Fruit fly (Drosophila melanogaster) whole organism: Measurements from ENCODE around the gene Tsp29Fa.

Experiments
- CG8478 ChIP-seq: fragments of >200 bp; optimal IDR thresholded peaks from 2 replicates; lab custom pipeline; 2018; ENCODE audit warnings: inconsistent platforms
- Dll ChIP-seq: fragments of >200 bp; optimal IDR thresholded peaks from 2 replicates; lab custom pipeline; 2017
- EcR ChIP-seq, 2 experiments: fragments of >200 bp; optimal IDR thresholded peaks; 2 replicates each; lab custom pipeline; 2017; ENCODE audit warnings: missing biosample characterization in 2 of 2, missing genetic modification characterization in 2 of 2, missing genetic modification reagents in 2 of 2
- pan ChIP-seq: fragments of >200 bp; optimal IDR thresholded peaks from 2 replicates; lab custom pipeline; 2017
- psq ChIP-seq: fragments of >200 bp; optimal IDR thresholded peaks from 2 replicates; lab custom pipeline; 2017
- usp ChIP-seq: fragments of >200 bp; optimal IDR thresholded peaks from 2 replicates; lab custom pipeline; 2017; ENCODE audit warnings: missing biosample characterization, missing genetic modification characterization, mixed read lengths

Tsp29Fa gene

DNA sequence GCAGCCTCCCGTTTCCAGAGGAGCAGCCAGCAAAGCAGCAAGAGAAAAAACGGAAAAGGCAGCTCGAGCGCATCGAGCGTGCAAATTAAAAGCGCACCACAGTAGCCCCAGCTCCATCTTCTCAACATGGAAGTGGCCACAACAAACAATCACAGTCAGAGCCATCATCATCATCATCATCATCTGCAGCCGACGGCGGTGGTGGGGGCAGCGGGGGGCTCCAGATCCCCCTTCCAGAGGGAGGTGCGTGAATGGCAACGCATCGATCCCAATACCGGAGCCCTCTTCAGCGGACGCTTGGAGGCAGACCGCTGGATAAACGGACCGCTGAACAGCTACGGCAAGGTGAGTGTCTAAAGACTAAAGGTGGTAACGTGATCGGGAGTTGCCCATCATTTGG is 18.1 kb upstream of the Tsp29Fa start:
- TF ChIP-seq Dll (lab: Kevin White, UChicago), result peak; percentile 14
- TF ChIP-seq EcR (GFP tag; optimal IDR thresholded peaks at IDR 0.05; lab: Kevin White, UChicago), result no peak
- TF ChIP-seq pan (lab: Kevin White, UChicago), result no peak
- no peak for TF ChIP-seq CG8478 (lab: Kevin White, UChicago)

DNA sequence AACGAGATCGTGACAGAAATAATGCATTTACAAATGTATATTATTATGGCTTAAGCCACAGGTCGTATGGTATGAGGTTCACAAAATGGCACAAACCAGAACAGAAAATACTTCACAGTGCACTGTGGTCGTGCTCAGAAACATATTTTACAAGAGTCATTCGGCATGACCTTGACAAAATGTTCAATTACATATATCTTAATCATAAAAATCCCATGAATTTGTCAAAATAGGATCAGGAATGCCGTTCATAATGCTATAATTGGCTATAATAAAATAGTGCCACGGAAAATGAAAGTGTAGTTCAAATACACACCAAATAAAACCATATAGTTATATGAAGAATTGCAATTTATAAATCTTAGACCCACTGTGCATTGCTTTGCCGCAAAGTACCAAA is 14.1 kb upstream of the Tsp29Fa start:
- no peak for TF ChIP-seq Dll (lab: Kevin White, UChicago)
- TF ChIP-seq usp (GFP tag; lab: Kevin White, UChicago), result no peak
- TF ChIP-seq psq, result no peak
- no peak for TF ChIP-seq CG8478 (lab: Kevin White, UChicago)
- no peak for TF ChIP-seq pan (lab: Kevin White, UChicago)
- TF ChIP-seq EcR (GFP tag; optimal IDR thresholded peaks at IDR 0.05; lab: Kevin White, UChicago), result no peak

DNA sequence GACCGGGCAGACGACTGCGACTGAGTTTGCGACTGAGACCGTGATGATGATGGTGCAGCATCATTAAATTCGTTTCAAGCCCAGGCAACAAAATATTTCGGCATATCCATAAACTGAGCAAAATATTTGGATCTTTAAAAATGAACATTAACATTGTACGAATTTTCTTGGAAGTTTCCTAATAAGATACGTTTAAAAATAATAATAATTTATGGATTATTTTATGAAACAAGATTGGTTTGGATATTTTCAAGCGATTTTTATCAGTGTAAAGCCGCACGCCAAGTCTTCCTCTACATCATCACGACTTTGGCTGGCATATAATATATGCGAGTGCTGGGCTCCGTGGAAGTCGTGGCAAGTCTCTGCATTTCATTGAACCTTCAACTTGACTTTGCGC is 13.5 kb upstream of the Tsp29Fa start:
- TF ChIP-seq pan (lab: Kevin White, UChicago) (no peak), Dll (lab: Kevin White, UChicago) (no peak), psq (no peak), usp (GFP tag; lab: Kevin White, UChicago) (no peak), CG8478 (lab: Kevin White, UChicago) (no peak), EcR (GFP tag; optimal IDR thresholded peaks at IDR 0.05; lab: Kevin White, UChicago) (no peak)

DNA sequence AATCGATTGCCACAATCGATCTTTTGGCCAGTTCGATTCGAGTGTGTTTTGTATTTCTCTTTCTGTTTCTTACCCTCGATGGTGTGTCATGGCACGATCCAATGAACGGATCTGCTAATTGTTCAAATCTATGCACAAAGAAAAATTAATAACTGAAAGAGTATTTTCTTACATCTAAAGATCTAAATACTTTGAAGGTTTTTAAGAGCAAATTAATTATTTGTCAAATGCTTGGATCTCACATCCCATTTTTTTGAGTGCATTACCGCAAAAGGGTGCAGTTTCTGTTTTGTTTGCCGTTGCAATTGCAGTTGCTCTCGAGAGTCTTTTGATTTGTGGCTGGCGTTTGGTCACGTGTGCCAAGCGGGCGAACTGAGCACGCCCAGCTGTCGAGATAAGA is 11.8 kb upstream of the Tsp29Fa start:
- TF ChIP-seq CG8478 (lab: Kevin White, UChicago) (no peak), pan (lab: Kevin White, UChicago) (no peak)

DNA sequence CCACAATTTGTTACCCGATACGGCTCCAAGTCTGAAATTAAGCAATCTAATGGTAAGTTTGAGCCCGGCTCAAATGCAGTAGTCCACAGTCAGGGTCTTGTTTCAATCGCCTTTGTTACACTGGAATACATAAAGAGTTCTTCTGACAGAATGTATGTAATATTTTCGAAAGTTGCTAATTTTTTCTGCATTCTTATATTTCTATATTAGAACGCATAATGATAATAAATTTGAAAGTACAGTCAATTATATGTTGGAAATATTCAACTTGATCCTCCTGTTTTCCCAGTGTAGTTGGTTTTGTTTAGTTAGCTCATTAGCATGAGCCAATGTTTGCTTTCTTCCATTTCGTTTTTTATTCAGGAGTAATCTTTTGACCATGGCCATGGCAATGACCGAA is 10.4 kb upstream of the Tsp29Fa start:
- TF ChIP-seq psq (no peak), pan (lab: Kevin White, UChicago) (no peak), EcR (GFP tag; optimal IDR thresholded peaks at IDR 0.05; lab: Kevin White, UChicago) (no peak)

DNA sequence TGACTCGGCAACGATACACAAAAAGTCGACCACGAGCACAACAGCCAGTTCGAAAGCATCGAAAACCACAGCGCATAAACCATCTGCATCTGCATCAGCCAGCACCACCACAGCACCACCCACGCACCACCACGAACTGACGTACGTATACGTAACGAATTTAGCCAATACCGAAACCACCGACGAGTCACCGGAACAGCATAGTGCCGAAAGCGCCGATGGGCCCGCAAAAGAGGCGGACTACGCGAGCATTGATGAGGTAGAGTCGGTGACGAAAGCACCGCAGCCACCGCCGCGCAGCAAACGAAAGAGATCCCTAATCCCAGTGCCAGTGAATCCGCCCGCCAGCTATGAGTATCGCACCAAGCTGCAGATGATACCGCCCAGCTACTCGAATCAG is 2.6 kb upstream of the Tsp29Fa start:
- TF ChIP-seq EcR (GFP tag; optimal IDR thresholded peaks at IDR 0.05; lab: Kevin White, UChicago), result no peak
- TF ChIP-seq pan (lab: Kevin White, UChicago), result no peak
- no peak for TF ChIP-seq usp (GFP tag; lab: Kevin White, UChicago)
- no peak for TF ChIP-seq psq
- no peak for TF ChIP-seq CG8478 (lab: Kevin White, UChicago)
- TF ChIP-seq Dll (lab: Kevin White, UChicago), result no peak

DNA sequence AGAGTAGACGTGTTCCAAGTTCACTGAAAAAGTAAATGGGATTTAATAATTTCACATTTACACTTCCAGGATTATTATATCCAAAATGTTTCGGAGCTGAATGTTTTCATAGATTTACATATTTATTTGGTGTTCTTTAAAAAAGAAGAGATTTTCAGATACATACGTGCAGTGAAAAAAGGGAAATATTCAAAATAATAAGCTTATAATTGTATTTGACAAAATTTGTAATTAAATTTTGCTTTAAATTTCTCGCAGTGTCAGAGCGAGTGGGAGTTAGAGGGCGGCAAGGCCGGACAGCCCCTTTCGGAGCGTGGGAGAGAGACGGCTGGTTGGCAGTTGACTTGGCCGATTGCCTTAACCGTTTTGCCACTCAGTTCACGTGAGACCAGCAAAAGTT is 3.2 kb downstream of the Tsp29Fa start, which contains the start of gene Tsp29Fb:
Gene Tsp29Fb (plus strand): TSS at position 388 of the 400 bp plus-strand sequence.
- TF ChIP-seq CG8478 (lab: Kevin White, UChicago) (no peak), psq (no peak), EcR (GFP tag; optimal IDR thresholded peaks at IDR 0.05; lab: Kevin White, UChicago) (no peak), Dll (lab: Kevin White, UChicago) (no peak), pan (lab: Kevin White, UChicago) (no peak), usp (GFP tag; lab: Kevin White, UChicago) (no peak)

DNA sequence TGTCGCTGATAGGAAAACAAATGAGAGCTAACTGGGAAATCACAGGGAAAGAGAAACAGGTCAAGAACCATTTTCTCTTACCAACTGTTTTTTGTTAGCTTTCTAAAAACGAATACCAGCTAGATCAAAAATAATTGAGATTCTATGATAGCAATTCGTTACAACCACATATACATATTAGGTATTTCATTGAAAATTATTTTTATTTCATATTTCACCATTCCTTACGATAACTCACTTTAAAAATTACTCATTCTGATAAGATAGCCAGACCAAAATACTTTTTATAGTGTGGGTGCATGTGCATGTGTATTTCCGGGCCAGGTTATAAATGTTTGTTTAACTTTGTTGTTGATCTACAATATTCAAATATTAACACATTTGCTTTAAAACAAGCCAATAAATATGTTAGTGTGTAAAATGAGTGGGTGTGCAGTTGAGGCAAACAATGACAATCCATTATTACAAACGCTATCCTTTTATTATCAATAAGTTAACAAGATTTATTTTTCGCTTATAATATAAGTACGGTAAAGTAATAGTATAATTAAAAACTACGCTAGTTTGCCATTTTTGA is 4.2 kb downstream of the Tsp29Fa start:
- no peak for TF ChIP-seq psq
- TF ChIP-seq pan (lab: Kevin White, UChicago), result no peak
- TF ChIP-seq Dll (lab: Kevin White, UChicago), result no peak
- no peak for TF ChIP-seq usp (GFP tag; lab: Kevin White, UChicago)
- TF ChIP-seq CG8478 (lab: Kevin White, UChicago), result no peak
- no peak for TF ChIP-seq EcR (GFP tag; optimal IDR thresholded peaks at IDR 0.05; lab: Kevin White, UChicago)

DNA sequence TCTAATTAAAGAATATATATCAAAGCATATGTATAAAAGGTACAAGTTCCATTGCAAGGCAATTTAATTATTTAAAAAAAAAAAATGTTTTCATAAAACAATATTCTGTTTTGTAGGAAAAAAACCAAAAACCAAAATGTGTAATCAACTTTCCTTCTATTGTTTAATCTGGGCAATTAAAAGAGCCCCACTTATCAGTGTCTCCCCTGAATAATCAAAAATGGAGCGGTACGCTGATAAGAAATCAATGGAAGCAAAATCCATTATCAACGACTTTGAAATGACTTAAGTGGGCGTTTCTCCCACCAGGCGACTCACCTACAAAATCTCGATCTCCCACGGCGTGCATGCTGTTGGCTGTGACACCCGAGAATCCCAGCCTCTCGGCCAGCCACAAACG is 6.9 kb downstream of the Tsp29Fa start:
- TF ChIP-seq usp (GFP tag; lab: Kevin White, UChicago) (no peak), psq (no peak), pan (lab: Kevin White, UChicago) (no peak), CG8478 (lab: Kevin White, UChicago) (no peak), EcR (GFP tag; optimal IDR thresholded peaks at IDR 0.05; lab: Kevin White, UChicago) (no peak), Dll (lab: Kevin White, UChicago) (no peak)

DNA sequence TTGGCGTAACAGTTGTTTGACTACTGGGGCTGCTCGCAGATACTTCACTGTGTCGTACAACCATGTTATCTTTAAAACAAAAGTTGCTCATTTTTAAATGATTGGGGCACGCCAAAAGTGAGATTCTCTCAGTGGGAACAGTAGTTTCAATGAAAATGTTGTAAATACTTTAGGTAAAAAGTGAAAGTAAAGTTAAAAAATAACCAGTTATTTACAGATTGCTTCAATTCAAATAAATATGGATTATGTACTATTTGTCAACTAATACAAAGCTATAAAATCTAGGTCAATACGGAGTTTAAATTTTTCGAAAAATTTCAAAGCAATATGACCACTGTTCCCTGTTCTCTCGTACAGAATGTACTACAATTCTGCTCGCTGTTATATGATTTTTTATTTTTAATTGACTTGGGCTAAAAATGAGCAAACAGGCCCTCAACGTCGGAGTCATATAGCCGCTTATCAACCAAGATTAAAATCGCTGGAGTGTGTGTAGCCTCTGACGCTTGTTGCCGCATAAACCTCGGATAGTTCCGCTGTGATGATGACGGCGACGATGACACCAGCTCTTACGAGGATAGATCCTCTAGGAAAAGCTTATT is 8.1 kb downstream of the Tsp29Fa start, which contains the start of gene Argl:
Gene Argl (minus strand): TSS at position 370 of the 602 bp plus-strand sequence.
- TF ChIP-seq psq, result no peak
- TF ChIP-seq usp (GFP tag; lab: Kevin White, UChicago), result no peak
- no peak for TF ChIP-seq Dll (lab: Kevin White, UChicago)
- TF ChIP-seq pan (lab: Kevin White, UChicago), result no peak
- TF ChIP-seq EcR (GFP tag; optimal IDR thresholded peaks at IDR 0.05; lab: Kevin White, UChicago), result no peak
- no peak for TF ChIP-seq CG8478 (lab: Kevin White, UChicago)

DNA sequence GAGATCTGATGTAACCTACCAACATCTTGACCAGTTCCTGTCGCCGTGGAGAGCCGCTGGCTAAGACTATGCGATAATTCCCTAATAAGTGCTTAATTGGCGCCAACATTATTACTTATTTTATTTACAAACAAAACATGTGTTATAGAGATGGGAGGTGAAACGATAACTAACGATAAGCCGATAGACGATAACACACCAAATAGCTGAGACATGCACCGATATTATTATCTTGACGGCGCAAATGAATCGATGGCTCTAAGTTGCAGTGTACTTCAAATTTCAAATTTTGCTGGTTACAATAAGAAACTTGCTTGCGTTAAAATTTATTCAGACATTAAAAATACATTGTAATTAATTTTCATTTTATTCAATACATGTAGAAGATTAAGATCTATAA is 9.3 kb downstream of the Tsp29Fa start, which contains the start of gene CG9515:
Gene CG9515 (minus strand): TSS at position 148 of the 400 bp plus-strand sequence.
- no peak for TF ChIP-seq psq
- TF ChIP-seq CG8478 (lab: Kevin White, UChicago), result no peak
- no peak for TF ChIP-seq EcR (GFP tag; optimal IDR thresholded peaks at IDR 0.05; lab: Kevin White, UChicago)
- no peak for TF ChIP-seq Dll (lab: Kevin White, UChicago)
- no peak for TF ChIP-seq usp (GFP tag; lab: Kevin White, UChicago)
- TF ChIP-seq pan (lab: Kevin White, UChicago), result no peak

DNA sequence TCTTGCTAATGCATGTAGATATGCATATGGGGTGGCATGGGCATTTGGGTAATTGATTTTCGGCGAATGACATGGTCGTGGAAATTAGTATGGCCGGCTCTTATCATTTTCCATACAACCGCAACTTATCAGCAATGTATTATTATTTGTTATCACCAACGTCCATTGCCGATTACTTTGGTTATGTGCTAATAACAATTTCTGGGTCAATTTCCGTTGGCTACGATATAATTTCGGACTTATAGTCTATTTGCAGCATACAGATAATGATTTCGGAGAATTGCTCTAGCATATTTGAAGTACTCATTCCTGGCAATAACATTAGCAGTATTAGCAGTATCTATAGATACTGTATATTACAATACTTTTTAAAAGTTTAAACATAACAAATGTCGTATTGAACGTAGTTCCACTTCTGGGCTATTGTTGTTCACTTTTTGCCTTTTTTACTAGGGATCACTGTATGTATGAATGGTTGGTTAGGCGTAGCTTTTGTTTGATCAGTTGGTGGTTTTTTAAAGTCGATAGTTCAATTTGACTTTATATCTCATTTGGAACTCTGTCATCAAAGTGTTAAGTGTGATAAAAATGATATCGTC is 13.1 kb downstream of the Tsp29Fa start, which contains the start of gene CG46397:
Gene CG46397 (plus strand): TSS at position 549 of the 599 bp plus-strand sequence.
- TF ChIP-seq CG8478 (lab: Kevin White, UChicago) (no peak), psq (no peak), Dll (lab: Kevin White, UChicago) (no peak), pan (lab: Kevin White, UChicago) (no peak), EcR (GFP tag; optimal IDR thresholded peaks at IDR 0.05; lab: Kevin White, UChicago) (no peak), usp (GFP tag; lab: Kevin White, UChicago) (no peak)
